Worm (Caenorhabditis elegans): ENCODE data around the gene R10E4.1.

Gene R10E4.1

DNA sequence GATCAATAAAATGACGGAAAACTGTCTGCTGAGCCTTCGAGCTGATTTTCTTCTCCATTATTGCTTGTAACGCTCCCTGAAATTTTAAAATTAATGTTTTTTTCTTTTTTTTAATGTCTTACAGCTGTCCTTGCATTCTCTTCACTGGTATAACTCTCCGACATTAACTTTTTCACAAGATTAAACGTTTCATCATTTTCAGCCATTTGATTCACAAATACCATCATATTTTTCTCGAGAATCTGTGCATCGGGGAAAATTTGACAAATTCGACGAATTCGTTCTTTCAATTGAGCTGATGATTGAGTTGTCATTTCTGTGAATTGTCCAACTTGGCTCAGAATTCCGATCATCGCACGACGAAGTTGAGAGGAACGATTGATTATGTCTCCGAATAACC is 39.8 kb downstream of the R10E4.1 start:
- TF ChIP-seq lag-1 (GFP tag; IDR thresholded peaks at IDR 0.05), result no peak
- TF ChIP-seq Y53G8AR.9 (GFP tag; conservative IDR thresholded peaks at IDR 0.05), result no peak
- TF ChIP-seq mes-4 (tag; optimal IDR thresholded peaks at IDR 0.05), result no peak
- TF ChIP-seq ccch-3 (GFP tag; optimal IDR thresholded peaks at IDR 0.05), result no peak
- TF ChIP-seq snpc-1.1 (tag; optimal IDR thresholded peaks at IDR 0.05; ENCODE audit: insufficient read depth), result no peak
- TF ChIP-seq aptf-2 (GFP tag; conservative IDR thresholded peaks at IDR 0.05), result no peak
- TF ChIP-seq ceh-91 (GFP tag; IDR thresholded peaks at IDR 0.05), result no peak
- no peak for TF ChIP-seq nfya-1 (tag; optimal IDR thresholded peaks at IDR 0.05; ENCODE audit: borderline replicate concordance, insufficient read depth)
- TF ChIP-seq F23B12.7 (tag; optimal IDR thresholded peaks at IDR 0.05; ENCODE audit: insufficient read depth), result no peak

DNA sequence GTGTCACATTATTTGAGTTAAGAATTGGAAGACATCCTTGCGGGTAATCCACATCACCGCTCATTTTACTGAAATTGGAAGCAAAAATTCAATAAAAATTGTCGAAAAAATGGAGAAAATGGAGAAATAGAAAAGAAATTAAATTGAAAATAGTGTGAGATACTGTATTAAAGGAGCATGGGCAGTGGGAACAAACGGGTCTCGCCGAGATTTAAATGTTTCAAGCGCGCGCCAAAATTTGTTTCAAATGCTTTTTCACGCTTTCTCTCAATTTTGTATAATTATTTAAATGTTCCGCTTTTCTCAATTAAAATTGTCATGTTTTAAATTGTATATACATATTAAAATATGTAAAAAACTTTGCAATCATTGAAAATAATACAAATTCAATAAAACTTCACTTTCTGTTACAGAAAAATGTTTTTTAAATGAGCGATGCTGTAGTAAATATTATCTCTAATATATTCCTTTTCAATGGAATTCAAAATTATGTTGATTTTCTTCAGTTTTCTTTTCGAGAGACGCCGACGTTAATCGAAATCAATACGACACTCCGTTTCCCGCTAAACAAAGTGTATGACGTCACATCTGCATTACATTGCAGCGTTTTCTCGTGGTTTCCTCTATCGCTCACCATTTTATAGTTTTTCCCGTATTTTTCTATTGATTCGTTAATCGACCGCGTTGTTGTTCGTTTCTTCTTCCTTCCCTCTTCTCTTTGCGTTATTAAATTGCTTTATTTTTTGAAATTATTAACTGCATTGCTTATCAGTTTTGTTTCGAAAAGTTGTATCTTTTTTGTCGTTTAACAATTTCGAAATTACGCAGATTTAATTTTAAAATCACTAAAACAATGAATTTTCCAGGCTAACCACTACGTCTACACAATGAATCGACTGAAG is 43.8 kb downstream of the R10E4.1 start, which contains the start of the genes evl-14 and dcn-1:
Gene evl-14, minus strand, starts transcription at position 68 of the 902 bp plus-strand sequence.
Gene dcn-1, plus strand, starts transcription at position 852 of the 902 bp plus-strand sequence.
- TF ChIP-seq efl-1 (GFP tag; optimal IDR thresholded peaks at IDR 0.05), result peak; percentile 96
- no peak for TF ChIP-seq chd-7 (tag; optimal IDR thresholded peaks at IDR 0.05)
- TF ChIP-seq lin-40 (tag; optimal IDR thresholded peaks at IDR 0.05), result peak; percentile 71
- TF ChIP-seq lsl-1 (GFP tag; optimal IDR thresholded peaks at IDR 0.05), result peak; percentile 92
- no peak for TF ChIP-seq hlh-12 (tag; optimal IDR thresholded peaks at IDR 0.05)
- TF ChIP-seq akir-1 (GFP tag; optimal IDR thresholded peaks at IDR 0.05), result no peak
- no peak for TF ChIP-seq B0261.1 (tag; optimal IDR thresholded peaks at IDR 0.05)
- peak; percentile 46 for TF ChIP-seq K12H6.12 (tag; optimal IDR thresholded peaks at IDR 0.05)
- TF ChIP-seq unc-62 (GFP tag; optimal IDR thresholded peaks at IDR 0.05), result no peak
- peak in 1 of 2 experiments; percentile 20 for TF ChIP-seq let-607 (tag; optimal IDR thresholded peaks at IDR 0.05)
- peak; percentile 6 for TF ChIP-seq snpc-1.1 (tag; optimal IDR thresholded peaks at IDR 0.05; ENCODE audit: insufficient read depth)
- TF ChIP-seq F49E8.2 (tag; optimal IDR thresholded peaks at IDR 0.05; ENCODE audit: insufficient read depth), result no peak
- no peak for TF ChIP-seq bed-1 (GFP tag; IDR thresholded peaks at IDR 0.05)
- no peak for TF ChIP-seq sdz-38 (tag; optimal IDR thresholded peaks at IDR 0.05)
- no peak for TF ChIP-seq cebp-1 (GFP tag; IDR thresholded peaks at IDR 0.05)
- TF ChIP-seq cebp-1 (tag; optimal IDR thresholded peaks at IDR 0.05), result no peak
- TF ChIP-seq snpc-1.3 (tag; optimal IDR thresholded peaks at IDR 0.05; ENCODE audit: insufficient read depth), result peak; percentile 47
- no peak for TF ChIP-seq athp-1 (tag; optimal IDR thresholded peaks at IDR 0.05)
- TF ChIP-seq mel-28 (tag; optimal IDR thresholded peaks at IDR 0.05; ENCODE audit: borderline replicate concordance), result no peak
- no peak for TF ChIP-seq die-1 (tag; optimal IDR thresholded peaks at IDR 0.05)
- no peak for TF ChIP-seq egrh-3 (GFP tag; IDR thresholded peaks at IDR 0.05)
- TF ChIP-seq madf-8 (GFP tag; conservative IDR thresholded peaks at IDR 0.05), result peak; percentile 87
- peak; percentile 80 for TF ChIP-seq xnd-1 (tag; optimal IDR thresholded peaks at IDR 0.05)
- peak; percentile 94 for TF ChIP-seq F33H1.4 (GFP tag; IDR thresholded peaks at IDR 0.05)
- no peak for TF ChIP-seq F55B11.4 (tag; optimal IDR thresholded peaks at IDR 0.05; ENCODE audit: borderline replicate concordance, insufficient read depth)
- TF ChIP-seq C06A6.2 (GFP tag; conservative IDR thresholded peaks at IDR 0.05), result no peak
- TF ChIP-seq aptf-2 (GFP tag; conservative IDR thresholded peaks at IDR 0.05), result no peak
- TF ChIP-seq rpc-1 (optimal IDR thresholded peaks at IDR 0.05), result no peak
- TF ChIP-seq rpc-1 (tag; optimal IDR thresholded peaks at IDR 0.05), result no peak
- TF ChIP-seq repo-1 (tag; optimal IDR thresholded peaks at IDR 0.05), result no peak
- peak; percentile 39 for TF ChIP-seq nhr-80 (tag; optimal IDR thresholded peaks at IDR 0.05)
- TF ChIP-seq nhr-120 (GFP tag; IDR thresholded peaks at IDR 0.05), result no peak
- TF ChIP-seq him-1 (tag; optimal IDR thresholded peaks at IDR 0.05), result peak; percentile 2
- TF ChIP-seq lin-54 (GFP tag; optimal IDR thresholded peaks at IDR 0.05), result peak; percentile 68
- TF ChIP-seq snpc-3.4 (tag; optimal IDR thresholded peaks at IDR 0.05), result peak; percentile 80
- TF ChIP-seq attf-3 (GFP tag; conservative IDR thresholded peaks at IDR 0.05), result peak; percentile 96
- TF ChIP-seq nfya-1 (tag; optimal IDR thresholded peaks at IDR 0.05; ENCODE audit: borderline replicate concordance, insufficient read depth), result no peak
- TF ChIP-seq hmg-1.2 (GFP tag; IDR thresholded peaks at IDR 0.05), result peak; percentile 47; the same call in 1 of the 2 replicates
- no peak for TF ChIP-seq Y53G8AR.9 (GFP tag; conservative IDR thresholded peaks at IDR 0.05)

Data from whole organism, young adult.